Worm (Caenorhabditis elegans): ENCODE results near the gene znf-207.
"Not testable (repeated sequence)": the region's sequence is repeated elsewhere in the genome, so short reads cannot be mapped to it uniquely, and the experiment has no call there.

znf-207 gene

DNA sequence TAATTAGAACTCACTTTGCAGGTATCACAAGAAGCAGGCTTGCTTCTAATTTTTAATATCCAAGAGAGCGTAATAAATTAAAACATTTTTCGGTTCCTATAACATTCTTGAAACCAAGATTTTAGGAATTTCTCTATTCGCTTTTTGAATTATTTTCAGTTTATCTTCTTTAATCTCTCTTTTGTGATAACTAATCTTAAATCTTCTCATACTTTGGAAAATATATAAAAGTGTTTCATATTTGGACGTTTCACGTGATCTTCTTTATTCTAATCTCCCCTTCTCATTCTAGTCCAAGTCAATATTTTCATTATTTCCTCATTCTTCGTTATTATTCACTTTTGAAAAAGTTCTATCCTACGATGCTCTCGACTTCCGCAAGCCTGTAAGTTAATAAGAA is 49.2 kb upstream of the znf-207 start, which contains the start of gene F54D1.1:
Gene F54D1.1 (plus strand): TSS at position 301 of the 400 bp plus-strand sequence.
- TF ChIP-seq efl-1 (optimal IDR thresholded peaks at IDR 0.05) (no peak), efl-1 (GFP tag; optimal IDR thresholded peaks at IDR 0.05 in 1 of 2) (no peak), hlh-17 (GFP tag; optimal IDR thresholded peaks at IDR 0.05; ENCODE audit: borderline replicate concordance) (no peak), nhr-76 (tag; optimal IDR thresholded peaks at IDR 0.05) (no peak), lin-39 (tag; optimal IDR thresholded peaks at IDR 0.05) (no peak), ceh-82 (tag; optimal IDR thresholded peaks at IDR 0.05) (no peak), nhr-47 (tag; optimal IDR thresholded peaks at IDR 0.05) (no peak), fkh-8 (tag; optimal IDR thresholded peaks at IDR 0.05) (peak; percentile 28), unc-62 (GFP tag; optimal IDR thresholded peaks at IDR 0.05) (no peak), dsc-1 (tag; optimal IDR thresholded peaks at IDR 0.05) (peak; percentile 70)

ce11 chrIV:11263101-11263500 is 47.7 kb upstream of the znf-207 start, which contains the start of gene col-126:
col-126 (plus strand) TSS chrIV:11263401.
- not testable (repeated sequence) for TF ChIP-seq sox-4 (tag; optimal IDR thresholded peaks at IDR 0.05); nhr-85 (tag); efl-3 (GFP tag; optimal IDR thresholded peaks at IDR 0.05)

ce11 chrIV:11266090-11266489 is 44.7 kb upstream of the znf-207 start, which contains the start of gene col-127:
col-127 (minus strand) TSS chrIV:11266190.
- TF ChIP-seq mep-1 (tag; optimal IDR thresholded peaks at IDR 0.05) (no peak), F16B12.6 (tag; optimal IDR thresholded peaks at IDR 0.05) (no peak), egl-27 (tag; optimal IDR thresholded peaks at IDR 0.05) (no peak)

DNA sequence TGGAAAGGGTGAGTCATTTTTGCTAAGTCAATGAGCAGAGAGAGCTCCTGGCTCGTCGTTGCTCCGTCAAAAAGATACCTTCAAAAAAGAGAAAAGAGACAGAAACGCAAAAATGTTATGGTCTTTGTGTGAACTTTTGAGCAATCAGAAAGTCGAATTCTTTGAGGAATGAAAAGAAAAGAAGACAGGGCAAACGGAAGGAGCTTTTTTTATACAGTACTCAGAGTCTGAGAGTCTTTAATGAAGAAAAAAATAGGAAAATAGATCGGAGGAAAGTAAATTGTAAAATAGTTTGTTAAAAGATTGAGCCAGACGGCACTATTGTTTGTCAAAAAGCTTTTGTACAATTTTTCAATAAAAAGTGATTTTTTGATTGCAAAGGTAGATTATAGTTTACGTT is 41.3 kb upstream of the znf-207 start:
- TF ChIP-seq tbx-2 (tag; optimal IDR thresholded peaks at IDR 0.05) (peak; percentile 30), nhr-71 (tag; optimal IDR thresholded peaks at IDR 0.05) (peak; percentile 2), unc-62 (GFP tag; optimal IDR thresholded peaks at IDR 0.05) (no peak), lin-13 (GFP tag; optimal IDR thresholded peaks at IDR 0.05) (no peak), nhr-20 (tag; optimal IDR thresholded peaks at IDR 0.05) (peak; percentile 12), lir-3 (tag; optimal IDR thresholded peaks at IDR 0.05; ENCODE audit: poor library complexity) (no peak), lin-35 (GFP tag; optimal IDR thresholded peaks at IDR 0.05) (no peak), lsy-2 (tag; optimal IDR thresholded peaks at IDR 0.05) (peak in 1 of 2 experiments; percentile 21), ets-5 (GFP tag; IDR thresholded peaks at IDR 0.05) (no peak), unc-86 (tag; optimal IDR thresholded peaks at IDR 0.05) (no peak), nhr-19 (GFP tag; conservative IDR thresholded peaks at IDR 0.05) (no peak), unc-30 (tag; optimal IDR thresholded peaks at IDR 0.05) (no peak), nhr-84 (tag; optimal IDR thresholded peaks at IDR 0.05) (no peak), lin-39 (tag; optimal IDR thresholded peaks at IDR 0.05) (no peak), tlp-1 (tag; optimal IDR thresholded peaks at IDR 0.05) (no peak), jun-1 (tag; optimal IDR thresholded peaks at IDR 0.05) (no peak), dsc-1 (tag; optimal IDR thresholded peaks at IDR 0.05) (no peak), swsn-7 (tag; optimal IDR thresholded peaks at IDR 0.05) (no peak), elt-3 (tag; optimal IDR thresholded peaks at IDR 0.05) (no peak), ama-1 (optimal IDR thresholded peaks at IDR 0.05) (no peak), pax-3 (tag; optimal IDR thresholded peaks at IDR 0.05) (no peak), aha-1 (tag; optimal IDR thresholded peaks at IDR 0.05) (no peak), nhr-77 (tag; optimal IDR thresholded peaks at IDR 0.05) (peak; percentile 66), sox-4 (tag; optimal IDR thresholded peaks at IDR 0.05) (no peak), skn-1 (tag; optimal IDR thresholded peaks at IDR 0.05) (no peak), vab-15 (tag; optimal IDR thresholded peaks at IDR 0.05) (no peak), mdl-1 (tag; optimal IDR thresholded peaks at IDR 0.05) (no peak), C34B4.2 (tag; optimal IDR thresholded peaks at IDR 0.05) (no peak), pag-3 (tag; optimal IDR thresholded peaks at IDR 0.05; ENCODE audit: borderline replicate concordance, insufficient read depth) (no peak), ceh-88 (GFP tag; IDR thresholded peaks at IDR 0.05) (no peak), zip-4 (GFP tag; optimal IDR thresholded peaks at IDR 0.05) (no peak), fkh-8 (tag; optimal IDR thresholded peaks at IDR 0.05) (no peak), ceh-82 (tag; optimal IDR thresholded peaks at IDR 0.05) (no peak), mef-2 (tag; optimal IDR thresholded peaks at IDR 0.05) (no peak), alr-1 (tag; optimal IDR thresholded peaks at IDR 0.05; ENCODE audit: borderline replicate concordance) (no peak), egl-27 (tag; optimal IDR thresholded peaks at IDR 0.05) (no peak), ces-1 (GFP tag; optimal IDR thresholded peaks at IDR 0.05) (no peak), C04F5.9 (tag; optimal IDR thresholded peaks at IDR 0.05) (no peak)
